Worm (Caenorhabditis elegans) whole organism, mixed stage, embryonic: ENCODE data around the gene W08E12.2.

ENCODE experiments used
- M03D4.4 ChIP-seq: sonication (generic microtip); optimal IDR thresholded peaks from 2 replicates; lab custom pipeline; 2017; ENCODE audit warnings: mild to moderate bottlenecking, missing genetic modification characterization, missing compliant biosample characterization
- bed-3 ChIP-seq: fragments of 200-800 bp; sonication (Bioruptor generic); optimal IDR thresholded peaks from 3 replicates; lab custom pipeline; 2018; ENCODE audit warnings: mild to moderate bottlenecking, missing genetic modification characterization, moderate library complexity, missing compliant biosample characterization
- ceh-39 ChIP-seq: fragments of 150-350 bp; optimal IDR thresholded peaks from 2 replicates; lab custom pipeline; 2014; ENCODE audit warnings: missing biosample characterization, missing genetic modification characterization
- ceh-43 ChIP-seq: fragments of 200-800 bp; sonication (Bioruptor generic); optimal IDR thresholded peaks from 2 replicates; lab custom pipeline; 2018; ENCODE audit warnings: mild to moderate bottlenecking, missing genetic modification characterization, moderate library complexity, missing compliant biosample characterization
- ceh-83 ChIP-seq: fragments of 200-800 bp; sonication (Bioruptor generic); optimal IDR thresholded peaks from 2 replicates; lab custom pipeline; 2018; ENCODE audit warnings: mild to moderate bottlenecking, missing genetic modification characterization, missing compliant biosample characterization
- ces-1 ChIP-seq: fragments of 150-350 bp; optimal IDR thresholded peaks from 2 replicates; lab custom pipeline; 2014; ENCODE audit warnings: missing biosample characterization, missing genetic modification reagents, missing genetic modification characterization
- cnd-1 ChIP-seq: fragments of 200-800 bp; sonication (Bioruptor generic); optimal IDR thresholded peaks from 2 replicates; lab custom pipeline; 2018; ENCODE audit warnings: mild to moderate bottlenecking, missing genetic modification characterization, missing compliant biosample characterization
- drap-1 ChIP-seq: fragments of 200-800 bp; sonication (Bioruptor generic); optimal IDR thresholded peaks from 3 replicates; lab custom pipeline; 2018; ENCODE audit warnings: mild to moderate bottlenecking, missing genetic modification characterization, missing compliant biosample characterization
- elt-1 ChIP-seq: sonication (generic microtip); optimal IDR thresholded peaks from 2 replicates; lab custom pipeline; 2017; ENCODE audit warnings: missing genetic modification characterization, mild to moderate bottlenecking, missing compliant biosample characterization, antibody characterized with exemption, moderate library complexity, borderline replicate concordance; ENCODE audit not compliant: insufficient read depth
- elt-3 ChIP-seq: fragments of 150-350 bp; optimal IDR thresholded peaks from 2 replicates; lab custom pipeline; 2014; ENCODE audit warnings: missing biosample characterization, missing genetic modification characterization
- ham-2 ChIP-seq: fragments of 200-800 bp; sonication (Bioruptor generic); optimal IDR thresholded peaks from 2 replicates; lab custom pipeline; 2018; ENCODE audit warnings: mild to moderate bottlenecking, missing genetic modification characterization, missing compliant biosample characterization
- hlh-1 ChIP-seq: fragments of 150-350 bp; optimal IDR thresholded peaks from 2 replicates; lab custom pipeline; 2014; ENCODE audit warnings: missing biosample characterization, missing genetic modification reagents, missing genetic modification characterization
- lin-13 ChIP-seq: fragments of 150-350 bp; optimal IDR thresholded peaks from 2 replicates; lab custom pipeline; 2014; ENCODE audit warnings: missing biosample characterization, missing genetic modification characterization
- lin-32 ChIP-seq: fragments of 200-800 bp; sonication (Bioruptor generic); optimal IDR thresholded peaks from 2 replicates; lab custom pipeline; 2018; ENCODE audit warnings: mild to moderate bottlenecking, missing genetic modification characterization, missing compliant biosample characterization
- mab-5 ChIP-seq: fragments of 150-350 bp; optimal IDR thresholded peaks from 2 replicates; lab custom pipeline; 2014; ENCODE audit warnings: missing biosample characterization, missing genetic modification characterization
- mep-1 ChIP-seq: fragments of 150-350 bp; optimal IDR thresholded peaks from 2 replicates; lab custom pipeline; 2017; ENCODE audit warnings: missing biosample characterization, missing genetic modification reagents, missing genetic modification characterization, inconsistent platforms
- mls-2 ChIP-seq: sonication (generic microtip); optimal IDR thresholded peaks from 2 replicates; lab custom pipeline; 2016; ENCODE audit warnings: mild to moderate bottlenecking, missing genetic modification characterization, moderate library complexity, missing compliant biosample characterization
- nhr-2 ChIP-seq: fragments of 150-350 bp; optimal IDR thresholded peaks from 2 replicates; lab custom pipeline; 2014; ENCODE audit warnings: missing biosample characterization, missing genetic modification characterization
- nhr-237 ChIP-seq: fragments of 150-350 bp; optimal IDR thresholded peaks from 2 replicates; lab custom pipeline; 2014; ENCODE audit warnings: missing biosample characterization, missing genetic modification characterization
- nhr-28 ChIP-seq: fragments of 150-350 bp; optimal IDR thresholded peaks from 2 replicates; lab custom pipeline; 2014; ENCODE audit warnings: missing biosample characterization, missing genetic modification characterization
- nhr-76 ChIP-seq: sonication (generic microtip); optimal IDR thresholded peaks from 2 replicates; lab custom pipeline; 2017; ENCODE audit warnings: missing biosample characterization, missing genetic modification characterization
- pha-4 ChIP-seq: fragments of 150-350 bp; optimal IDR thresholded peaks from 2 replicates; lab custom pipeline; 2018; ENCODE audit warnings: missing biosample characterization, missing genetic modification reagents, missing genetic modification characterization
- sem-2 ChIP-seq: fragments of 200-800 bp; sonication (Bioruptor generic); optimal IDR thresholded peaks from 2 replicates; lab custom pipeline; 2018; ENCODE audit warnings: mild to moderate bottlenecking, missing genetic modification characterization, missing compliant biosample characterization
- snpc-4 ChIP-seq: fragments of 150-350 bp; optimal IDR thresholded peaks from 2 replicates; lab custom pipeline; 2014; ENCODE audit warnings: missing biosample characterization, missing genetic modification characterization
- sptf-1 ChIP-seq: sonication (generic microtip); optimal IDR thresholded peaks from 2 replicates; lab custom pipeline; 2017; ENCODE audit warnings: mild to moderate bottlenecking, missing genetic modification characterization, moderate library complexity, missing compliant biosample characterization
- tbx-8 ChIP-seq: fragments of 200-800 bp; sonication (Bioruptor generic); optimal IDR thresholded peaks from 2 replicates; lab custom pipeline; 2018; ENCODE audit warnings: mild to moderate bottlenecking, missing genetic modification characterization, moderate library complexity, missing compliant biosample characterization
- unc-120 ChIP-seq: sonication (generic microtip); optimal IDR thresholded peaks from 2 replicates; lab custom pipeline; 2017; ENCODE audit warnings: missing genetic modification characterization, missing compliant biosample characterization; ENCODE audit not compliant: poor library complexity, severe bottlenecking
- unc-62 ChIP-seq: fragments of 150-350 bp; optimal IDR thresholded peaks from 2 replicates; lab custom pipeline; 2014; ENCODE audit warnings: missing biosample characterization, missing genetic modification reagents, missing genetic modification characterization
- zip-8 ChIP-seq: fragments of 150-350 bp; optimal IDR thresholded peaks from 2 replicates; lab custom pipeline; 2014; ENCODE audit warnings: missing biosample characterization, missing genetic modification characterization

Gene W08E12.2

ce11 chrIV:3348334-3348733, 42.7 kb downstream of the W08E12.2 start:
- TF ChIP-seq sptf-1 (tag; lab: Kevin White, UChicago) (no peak), snpc-4 (no peak), nhr-76 (tag; lab: Kevin White, UChicago) (no peak), sem-2 (GFP tag; lab: Kevin White, UChicago) (no peak), hlh-1 (tag; lab: Kevin White, UChicago) (no peak), nhr-28 (no peak), tbx-8 (GFP tag; lab: Kevin White, UChicago) (no peak), ceh-39 (tag; lab: Kevin White, UChicago) (no peak), mab-5 (no peak), cnd-1 (tag; lab: Kevin White, UChicago) (no peak), ceh-83 (no peak), ceh-43 (GFP tag; lab: Kevin White, UChicago) (no peak), elt-1 (tag; lab: Kevin White, UChicago) (no peak)
- TF ChIP-seq, all 35 proteins: peak for 0

DNA sequence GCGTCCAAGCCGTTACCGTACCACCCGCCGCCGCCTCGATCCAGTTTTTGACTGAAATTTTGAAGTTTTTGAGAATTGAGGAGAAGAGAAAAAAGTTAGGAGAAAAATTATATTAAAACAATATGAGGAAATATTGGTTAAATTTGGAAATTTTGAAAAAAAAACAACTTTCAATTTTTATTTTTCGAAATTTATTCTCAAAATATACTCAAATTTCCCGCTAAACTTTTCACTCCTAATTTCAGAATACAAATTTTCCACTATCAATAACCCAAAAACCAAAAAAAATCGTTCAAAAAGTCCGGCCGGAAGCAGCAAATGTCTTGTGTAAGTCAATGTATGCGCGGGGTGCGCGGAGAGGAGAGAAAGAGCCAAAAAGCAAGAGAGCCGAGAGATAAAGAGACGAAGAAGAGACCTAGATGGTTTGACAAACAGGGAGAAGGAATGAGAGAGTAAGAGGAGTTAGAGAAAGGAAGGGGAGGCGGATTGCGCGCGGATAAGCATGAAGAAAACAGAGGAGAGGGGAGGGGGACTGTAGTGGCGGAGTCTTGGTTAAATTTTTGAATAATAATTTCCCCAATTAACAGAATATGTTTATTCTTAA, 44.4 kb downstream of the W08E12.2 start, which contains the start of gene elks-1:
TSS of gene elks-1 (minus strand) at position 51 of the 604 bp plus-strand sequence.
- TF ChIP-seq ces-1 (GFP tag; lab: Kevin White, UChicago) (peak; percentile 66), ham-2 (GFP tag; lab: Kevin White, UChicago) (peak; percentile 38), lin-13 (no peak), elt-1 (tag; lab: Kevin White, UChicago) (no peak), M03D4.4 (tag; lab: Kevin White, UChicago) (no peak), nhr-2 (tag; lab: Kevin White, UChicago) (no peak), zip-8 (tag; lab: Kevin White, UChicago) (no peak), nhr-28 (no peak), unc-120 (peak; percentile 3), mab-5 (no peak), snpc-4 (no peak), sptf-1 (tag; lab: Kevin White, UChicago) (no peak), tbx-8 (GFP tag; lab: Kevin White, UChicago) (no peak), mep-1 (peak; percentile 32), hlh-1 (tag; lab: Kevin White, UChicago) (peak; percentile 16), ceh-83 (no peak), nhr-237 (peak; percentile 15), pha-4 (tag; lab: Kevin White, UChicago) (no peak), ceh-39 (tag; lab: Kevin White, UChicago) (peak; percentile 5), unc-62 (no peak), mls-2 (tag; lab: Kevin White, UChicago) (peak; percentile 8)

- TF ChIP-seq ces-1 (GFP tag; lab: Kevin White, UChicago), result peak; percentile 11
- TF ChIP-seq snpc-4, result no peak
- TF ChIP-seq nhr-28, result no peak
- TF ChIP-seq mls-2 (tag; lab: Kevin White, UChicago), result no peak
- TF ChIP-seq lin-32 (GFP tag; lab: Kevin White, UChicago), result no peak
- no peak for TF ChIP-seq elt-3 (tag; lab: Kevin White, UChicago)
Measured at ce11 chrIV:3352019-3352418, 46.3 kb downstream of the W08E12.2 start.

ce11 chrIV:3354757-3355156, 49.1 kb downstream of the W08E12.2 start, which contains the start of gene F42A6.1:
Gene F42A6.1 (plus strand): TSS chrIV:3355057.
- no peak for TF ChIP-seq elt-3 (tag; lab: Kevin White, UChicago)
- no peak for TF ChIP-seq drap-1 (GFP tag; lab: Kevin White, UChicago)
- no peak for TF ChIP-seq ceh-83
- no peak for TF ChIP-seq zip-8 (tag; lab: Kevin White, UChicago)
- TF ChIP-seq tbx-8 (GFP tag; lab: Kevin White, UChicago), result no peak
- no peak for TF ChIP-seq elt-1 (tag; lab: Kevin White, UChicago)
- no peak for TF ChIP-seq M03D4.4 (tag; lab: Kevin White, UChicago)
- no peak for TF ChIP-seq bed-3 (GFP tag; lab: Kevin White, UChicago)
- no peak for TF ChIP-seq cnd-1 (tag; lab: Kevin White, UChicago)
- TF ChIP-seq nhr-2 (tag; lab: Kevin White, UChicago), result no peak
- TF ChIP-seq, all 35 proteins: peak for 0
